Fruit fly (Drosophila melanogaster): ENCODE data around the gene CG33643.

Gene CG33643

dm6 chr2L:13512182-13513032 lies 18.5 kb upstream of the CG33643 start:
- no peak for TF ChIP-seq dmrt93B (GFP tag; optimal IDR thresholded peaks at IDR 0.05)
- TF ChIP-seq Hr83 (GFP tag; optimal IDR thresholded peaks at IDR 0.05; ENCODE audit: poor library complexity, severe bottlenecking): peak; percentile 26
- peak; percentile 31 for TF ChIP-seq OdsH (GFP tag; optimal IDR thresholded peaks at IDR 0.05)
- TF ChIP-seq dsf (GFP tag; optimal IDR thresholded peaks at IDR 0.05; ENCODE audit: borderline replicate concordance): no peak
- TF ChIP-seq ey (GFP tag; optimal IDR thresholded peaks at IDR 0.05): peak; percentile 6
- TF ChIP-seq h (GFP tag; optimal IDR thresholded peaks at IDR 0.05): peak; percentile 90
- TF ChIP-seq foxo (GFP tag; optimal IDR thresholded peaks at IDR 0.05): peak in 1 of 2 experiments; percentile 7
- peak; percentile 59 for TF ChIP-seq Vsx2 (GFP tag; optimal IDR thresholded peaks at IDR 0.05; ENCODE audit: partially characterized antibody)
- TF ChIP-seq Rel (GFP tag; optimal IDR thresholded peaks at IDR 0.05): no peak
- peak; percentile 16 for TF ChIP-seq Rel (tag; optimal IDR thresholded peaks at IDR 0.05)
- peak; percentile 13 for TF ChIP-seq fru (GFP tag; optimal IDR thresholded peaks at IDR 0.05)
- peak; percentile 87 to 94 for TF ChIP-seq dl (GFP tag; optimal IDR thresholded peaks at IDR 0.05; ENCODE audit: insufficient read depth in 1 of 2, partially characterized antibody in 2 of 2)
- TF ChIP-seq lola (GFP tag; optimal IDR thresholded peaks at IDR 0.05): no peak
- peak; percentile 7 for TF ChIP-seq rgr (GFP tag; optimal IDR thresholded peaks at IDR 0.05)
- TF ChIP-seq Dif (GFP tag; optimal IDR thresholded peaks at IDR 0.05; ENCODE audit: partially characterized antibody): peak; percentile 92
- TF ChIP-seq N (GFP tag; optimal IDR thresholded peaks at IDR 0.05): no peak
- no peak for TF ChIP-seq HLH106 (tag; optimal IDR thresholded peaks at IDR 0.05)

- TF ChIP-seq Dfd (GFP tag; optimal IDR thresholded peaks at IDR 0.05) (peak; percentile 42), lola (GFP tag; optimal IDR thresholded peaks at IDR 0.05) (no peak)
Observed at dm6 chr2L:13513033-13513330, 17.9 kb upstream of the CG33643 start.

dm6 chr2L:13513331-13514261 lies 17.3 kb upstream of the CG33643 start:
- peak; percentile 11 for TF ChIP-seq CrebA (GFP tag; optimal IDR thresholded peaks at IDR 0.05; ENCODE audit: borderline replicate concordance)
- TF ChIP-seq lola (GFP tag; optimal IDR thresholded peaks at IDR 0.05): no peak
- peak; percentile 64 for TF ChIP-seq fru (GFP tag; optimal IDR thresholded peaks at IDR 0.05)
- TF ChIP-seq Dfd (GFP tag; optimal IDR thresholded peaks at IDR 0.05): no peak
- TF ChIP-seq br (GFP tag; optimal IDR thresholded peaks at IDR 0.05): peak; percentile 66
- peak; percentile 52 for TF ChIP-seq brk (GFP tag; optimal IDR thresholded peaks at IDR 0.05)
- TF ChIP-seq GATAd (GFP tag; optimal IDR thresholded peaks at IDR 0.05): no peak
- peak; percentile 75 for TF ChIP-seq jim (GFP tag; optimal IDR thresholded peaks at IDR 0.05)
- TF ChIP-seq sv (GFP tag; optimal IDR thresholded peaks at IDR 0.05): peak; percentile 74
- peak; percentile 69 for TF ChIP-seq ey (GFP tag; optimal IDR thresholded peaks at IDR 0.05)
- peak; percentile 61 for TF ChIP-seq dmrt93B (GFP tag; optimal IDR thresholded peaks at IDR 0.05)
- TF ChIP-seq sage (GFP tag; optimal IDR thresholded peaks at IDR 0.05): peak; percentile 42
- TF ChIP-seq Jra (GFP tag; optimal IDR thresholded peaks at IDR 0.05): no peak
- TF ChIP-seq Vsx2 (GFP tag; optimal IDR thresholded peaks at IDR 0.05; ENCODE audit: partially characterized antibody): peak; percentile 97
- TF ChIP-seq h (GFP tag; optimal IDR thresholded peaks at IDR 0.05): peak; percentile 24
- no peak for TF ChIP-seq usp (GFP tag; optimal IDR thresholded peaks at IDR 0.05)
- TF ChIP-seq OdsH (GFP tag; optimal IDR thresholded peaks at IDR 0.05): peak; percentile 65
- TF ChIP-seq HLH106 (tag; optimal IDR thresholded peaks at IDR 0.05): peak; percentile 74
- TF ChIP-seq foxo (GFP tag; optimal IDR thresholded peaks at IDR 0.05): peak in 1 of 2 experiments; percentile 75
- peak; percentile 31 for TF ChIP-seq CG32264 (GFP tag; optimal IDR thresholded peaks at IDR 0.05)
- TF ChIP-seq Hnf4 (GFP tag; optimal IDR thresholded peaks at IDR 0.05): peak; percentile 75
- TF ChIP-seq Myc (optimal IDR thresholded peaks at IDR 0.05): no peak
- peak; percentile 100 for TF ChIP-seq Dif (GFP tag; optimal IDR thresholded peaks at IDR 0.05; ENCODE audit: partially characterized antibody)
- TF ChIP-seq tai (GFP tag; optimal IDR thresholded peaks at IDR 0.05): peak; percentile 26
- TF ChIP-seq Abd-B (GFP tag; optimal IDR thresholded peaks at IDR 0.05): no peak
- TF ChIP-seq pan (optimal IDR thresholded peaks at IDR 0.05): no peak
- peak; percentile 59 for TF ChIP-seq Sp1 (GFP tag; optimal IDR thresholded peaks at IDR 0.05)
- TF ChIP-seq psq (GFP tag; optimal IDR thresholded peaks at IDR 0.05): peak; percentile 51
- TF ChIP-seq N (GFP tag; optimal IDR thresholded peaks at IDR 0.05): no peak
- TF ChIP-seq dsf (GFP tag; optimal IDR thresholded peaks at IDR 0.05; ENCODE audit: borderline replicate concordance): no peak
- peak; percentile 21 for TF ChIP-seq CG9705 (GFP tag; optimal IDR thresholded peaks at IDR 0.05)
- peak; percentile 87 for TF ChIP-seq woc (GFP tag; optimal IDR thresholded peaks at IDR 0.05)
- no peak for TF ChIP-seq Hr78 (GFP tag; optimal IDR thresholded peaks at IDR 0.05)
- TF ChIP-seq Mio (GFP tag; optimal IDR thresholded peaks at IDR 0.05): no peak
- peak; percentile 67 for TF ChIP-seq rgr (GFP tag; optimal IDR thresholded peaks at IDR 0.05)
- TF ChIP-seq dl (GFP tag; optimal IDR thresholded peaks at IDR 0.05; ENCODE audit: insufficient read depth in 1 of 2, partially characterized antibody in 2 of 2): peak; percentile 98 to 99
- TF ChIP-seq Hr83 (GFP tag; optimal IDR thresholded peaks at IDR 0.05; ENCODE audit: poor library complexity, severe bottlenecking): peak; percentile 58
- TF ChIP-seq Rel (GFP tag; optimal IDR thresholded peaks at IDR 0.05): no peak
- TF ChIP-seq Rel (tag; optimal IDR thresholded peaks at IDR 0.05): no peak
